Worm (Caenorhabditis elegans) whole organism, L3 larva: Measurements from ENCODE around the gene K12D12.4.

ENCODE experiments used
- R02D3.7 ChIP-seq: fragments of 150-350 bp; optimal IDR thresholded peaks from 2 replicates; lab custom pipeline; 2014; ENCODE audit warnings: missing biosample characterization, missing genetic modification characterization
- ZK546.5 ChIP-seq: sonication (generic microtip); optimal IDR thresholded peaks from 2 replicates; lab custom pipeline; 2017; ENCODE audit warnings: missing biosample characterization, missing genetic modification characterization
- aly-2 ChIP-seq: fragments of 150-350 bp; optimal IDR thresholded peaks from 2 replicates; lab custom pipeline; 2014; ENCODE audit warnings: missing biosample characterization, missing genetic modification characterization
- ama-1 ChIP-seq: fragments of 150-350 bp; optimal IDR thresholded peaks from 2 replicates; lab custom pipeline; 2018
- ceh-16 ChIP-seq: sonication (generic microtip); optimal IDR thresholded peaks from 2 replicates; lab custom pipeline; 2017; ENCODE audit warnings: missing biosample characterization, missing genetic modification characterization
- ceh-28 ChIP-seq: fragments of 150-350 bp; optimal IDR thresholded peaks from 2 replicates; lab custom pipeline; 2014; ENCODE audit warnings: missing biosample characterization, missing genetic modification reagents, missing genetic modification characterization
- ceh-82 ChIP-seq: fragments of 150-350 bp; optimal IDR thresholded peaks from 2 replicates; lab custom pipeline; 2014; ENCODE audit warnings: missing biosample characterization, missing genetic modification characterization
- ceh-9 ChIP-seq: sonication (generic microtip); optimal IDR thresholded peaks from 2 replicates; lab custom pipeline; 2018; ENCODE audit warnings: missing biosample characterization, missing genetic modification characterization
- daf-12 ChIP-seq: fragments of 150-350 bp; optimal IDR thresholded peaks from 2 replicates; lab custom pipeline; 2014; ENCODE audit warnings: missing biosample characterization, missing genetic modification reagents, missing genetic modification characterization
- egl-27 ChIP-seq: sonication (generic microtip); optimal IDR thresholded peaks from 4 replicates; lab custom pipeline; 2017; ENCODE audit warnings: missing biosample characterization, missing genetic modification reagents, missing genetic modification characterization
- egl-5 ChIP-seq: fragments of 150-350 bp; optimal IDR thresholded peaks from 2 replicates; lab custom pipeline; 2017; ENCODE audit warnings: missing biosample characterization, missing genetic modification reagents, missing genetic modification characterization, inconsistent platforms
- elt-2 ChIP-seq: sonication (generic microtip); optimal IDR thresholded peaks from 2 replicates; lab custom pipeline; 2016; ENCODE audit warnings: missing genetic modification reagents, mild to moderate bottlenecking, missing genetic modification characterization, missing compliant biosample characterization
- elt-3 ChIP-seq, 3 experiments: fragments of 150-350 bp in 1 of 3; sonication (generic microtip) in 2 of 3; optimal IDR thresholded peaks; 2 replicates in 2 of 3; 4 replicates in 1 of 3; lab custom pipeline; 2014 to 2017; ENCODE audit warnings: missing biosample characterization in 3 of 3, missing genetic modification characterization in 3 of 3
- eor-1 ChIP-seq, 2 experiments: fragments of 150-350 bp; optimal IDR thresholded peaks; 2 replicates each; lab custom pipeline; 2014 to 2018; ENCODE audit warnings: missing biosample characterization in 2 of 2, missing genetic modification characterization in 2 of 2
- fkh-10 ChIP-seq: sonication (generic microtip); optimal IDR thresholded peaks from 2 replicates; lab custom pipeline; 2017; ENCODE audit warnings: missing biosample characterization, missing genetic modification reagents, missing genetic modification characterization
- fos-1 ChIP-seq: fragments of 150-350 bp; optimal IDR thresholded peaks from 2 replicates; lab custom pipeline; 2014; ENCODE audit warnings: missing biosample characterization, missing genetic modification characterization
- hmg-11 ChIP-seq: sonication (generic microtip); optimal IDR thresholded peaks from 2 replicates; lab custom pipeline; 2016; ENCODE audit warnings: missing genetic modification characterization, missing compliant biosample characterization
- jun-1 ChIP-seq: fragments of 150-350 bp; optimal IDR thresholded peaks from 2 replicates; lab custom pipeline; 2014; ENCODE audit warnings: missing biosample characterization, missing genetic modification reagents, missing genetic modification characterization
- lin-15B ChIP-seq: fragments of 150-350 bp; optimal IDR thresholded peaks from 2 replicates; lab custom pipeline; 2014; ENCODE audit warnings: missing biosample characterization, missing genetic modification characterization
- lin-39 ChIP-seq: fragments of 150-350 bp; optimal IDR thresholded peaks from 2 replicates; lab custom pipeline; 2018; ENCODE audit warnings: missing biosample characterization, missing genetic modification reagents, missing genetic modification characterization
- lsy-12 ChIP-seq: sonication (generic microtip); optimal IDR thresholded peaks from 2 replicates; lab custom pipeline; 2016; ENCODE audit warnings: mild to moderate bottlenecking, missing genetic modification characterization, missing compliant biosample characterization
- mdl-1 ChIP-seq: fragments of 150-350 bp; optimal IDR thresholded peaks from 2 replicates; lab custom pipeline; 2014; ENCODE audit warnings: missing biosample characterization, missing genetic modification characterization
- mml-1 ChIP-seq: fragments of 150-350 bp; sonication (generic microtip); optimal IDR thresholded peaks from 3 replicates; lab custom pipeline; 2014; ENCODE audit warnings: missing biosample characterization, missing genetic modification characterization
- nfya-1 ChIP-seq: sonication (generic microtip); optimal IDR thresholded peaks from 2 replicates; lab custom pipeline; 2017; ENCODE audit warnings: missing genetic modification characterization, mild to moderate bottlenecking, missing compliant biosample characterization, antibody characterized with exemption, moderate library complexity; ENCODE audit not compliant: insufficient read depth
- nhr-11 ChIP-seq: fragments of 150-350 bp; optimal IDR thresholded peaks from 2 replicates; lab custom pipeline; 2014; ENCODE audit warnings: missing biosample characterization, missing genetic modification characterization
- nhr-12 ChIP-seq: fragments of 150-350 bp; optimal IDR thresholded peaks from 2 replicates; lab custom pipeline; 2014; ENCODE audit warnings: missing biosample characterization, missing genetic modification characterization
- nhr-23 ChIP-seq: fragments of 150-350 bp; optimal IDR thresholded peaks from 2 replicates; lab custom pipeline; 2014; ENCODE audit warnings: missing biosample characterization, missing genetic modification reagents, missing genetic modification characterization
- nhr-237 ChIP-seq: fragments of 150-350 bp; optimal IDR thresholded peaks from 2 replicates; lab custom pipeline; 2014; ENCODE audit warnings: missing biosample characterization, missing genetic modification characterization
- nhr-25 ChIP-seq: sonication (generic microtip); optimal IDR thresholded peaks from 2 replicates; lab custom pipeline; 2017; ENCODE audit warnings: missing biosample characterization, missing genetic modification characterization
- nhr-28 ChIP-seq: fragments of 150-350 bp; optimal IDR thresholded peaks from 2 replicates; lab custom pipeline; 2014; ENCODE audit warnings: missing biosample characterization, missing genetic modification characterization
- nhr-43 ChIP-seq: sonication (generic microtip); optimal IDR thresholded peaks from 2 replicates; lab custom pipeline; 2016; ENCODE audit warnings: mild to moderate bottlenecking, missing genetic modification characterization, missing compliant biosample characterization; ENCODE audit not compliant: poor library complexity, severe bottlenecking
- nhr-76 ChIP-seq: fragments of 150-350 bp; sonication (generic microtip); optimal IDR thresholded peaks from 5 replicates; lab custom pipeline; 2014; ENCODE audit warnings: missing biosample characterization, missing genetic modification characterization
- nhr-77 ChIP-seq: fragments of 150-350 bp; optimal IDR thresholded peaks from 2 replicates; lab custom pipeline; 2014; ENCODE audit warnings: missing biosample characterization, missing genetic modification characterization
- pha-4 ChIP-seq: fragments of 150-350 bp; optimal IDR thresholded peaks from 2 replicates; lab custom pipeline; 2014; ENCODE audit warnings: missing biosample characterization, missing genetic modification reagents, missing genetic modification characterization
- pqm-1 ChIP-seq: fragments of 150-350 bp; optimal IDR thresholded peaks from 2 replicates; lab custom pipeline; 2017; ENCODE audit warnings: missing biosample characterization, missing genetic modification characterization, inconsistent platforms
- skn-1 ChIP-seq: fragments of 150-350 bp; optimal IDR thresholded peaks from 2 replicates; lab custom pipeline; 2014; ENCODE audit warnings: missing biosample characterization, missing genetic modification characterization
- snpc-4 ChIP-seq: fragments of 150-350 bp; optimal IDR thresholded peaks from 2 replicates; lab custom pipeline; 2014; ENCODE audit warnings: missing biosample characterization, missing genetic modification characterization
- tbx-2 ChIP-seq: sonication (generic microtip); optimal IDR thresholded peaks from 2 replicates; lab custom pipeline; 2016; ENCODE audit warnings: mild to moderate bottlenecking, missing genetic modification characterization, missing compliant biosample characterization
- unc-39 ChIP-seq: sonication (generic microtip); optimal IDR thresholded peaks from 4 replicates; lab custom pipeline; 2017; ENCODE audit warnings: missing biosample characterization, missing genetic modification characterization
- unc-62 ChIP-seq: fragments of 150-350 bp; sonication (generic microtip); optimal IDR thresholded peaks from 4 replicates; lab custom pipeline; 2014; ENCODE audit warnings: missing biosample characterization, missing genetic modification reagents, missing genetic modification characterization
- zag-1 ChIP-seq: fragments of 150-350 bp; optimal IDR thresholded peaks from 2 replicates; lab custom pipeline; 2014; ENCODE audit warnings: missing biosample characterization, missing genetic modification characterization
- ztf-11 ChIP-seq: fragments of 150-350 bp; optimal IDR thresholded peaks from 2 replicates; lab custom pipeline; 2014; ENCODE audit warnings: missing biosample characterization, missing genetic modification characterization
- ztf-4 ChIP-seq: fragments of 150-350 bp; optimal IDR thresholded peaks from 2 replicates; lab custom pipeline; 2014; ENCODE audit warnings: missing biosample characterization, missing genetic modification characterization

The K12D12.4 gene

DNA sequence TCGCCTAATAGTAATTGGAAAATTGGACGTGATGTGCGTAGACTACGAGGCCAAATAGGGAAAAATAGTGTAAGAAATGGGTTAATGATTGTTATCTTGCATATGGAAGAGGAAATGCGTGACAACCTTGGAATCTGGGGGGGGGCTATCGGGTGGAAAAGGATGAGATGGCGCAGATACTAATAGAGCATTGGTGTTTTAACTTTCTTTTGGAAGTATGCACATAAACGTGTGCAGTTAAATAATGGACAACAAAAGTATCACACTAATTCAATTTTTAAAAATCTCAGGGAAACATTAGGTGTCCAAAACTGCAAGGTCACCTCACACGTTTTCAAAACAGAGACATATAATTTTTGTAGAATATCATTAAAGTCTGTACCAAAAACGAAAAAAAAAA is 45.7 kb downstream of the K12D12.4 start, which contains the start of gene Y6D1A.2:
TSS of gene Y6D1A.2 (minus strand) at position 101 of the 400 bp plus-strand sequence.
- TF ChIP-seq nhr-25 (tag; lab: Kevin White, UChicago) (peak; percentile 33), fos-1 (tag; lab: Kevin White, UChicago) (no peak)
- TF ChIP-seq, all 47 proteins: peak for 1

ce11 chrII:11816475-11816874 is 49.1 kb downstream of the K12D12.4 start, which contains the start of gene pap-3:
pap-3 (minus strand) TSS chrII:11816575.
- TF ChIP-seq hmg-11 (tag; lab: Kevin White, UChicago) (no peak), egl-5 (tag; lab: Kevin White, UChicago) (no peak), fos-1 (tag; lab: Kevin White, UChicago) (no peak), unc-39 (tag; lab: Kevin White, UChicago) (no peak), ceh-16 (tag; lab: Kevin White, UChicago) (no peak), ceh-28 (tag; lab: Kevin White, UChicago) (no peak), ama-1 (no peak), egl-27 (tag; lab: Kevin White, UChicago) (no peak), pha-4 (no peak), ztf-11 (tag; lab: Kevin White, UChicago) (no peak), elt-2 (no peak), nhr-237 (tag; lab: Kevin White, UChicago) (no peak), tbx-2 (tag; lab: Kevin White, UChicago) (no peak), ceh-9 (tag; lab: Kevin White, UChicago) (no peak), zag-1 (no peak), nhr-77 (tag; lab: Kevin White, UChicago) (no peak), R02D3.7 (tag; lab: Kevin White, UChicago) (no peak)

DNA sequence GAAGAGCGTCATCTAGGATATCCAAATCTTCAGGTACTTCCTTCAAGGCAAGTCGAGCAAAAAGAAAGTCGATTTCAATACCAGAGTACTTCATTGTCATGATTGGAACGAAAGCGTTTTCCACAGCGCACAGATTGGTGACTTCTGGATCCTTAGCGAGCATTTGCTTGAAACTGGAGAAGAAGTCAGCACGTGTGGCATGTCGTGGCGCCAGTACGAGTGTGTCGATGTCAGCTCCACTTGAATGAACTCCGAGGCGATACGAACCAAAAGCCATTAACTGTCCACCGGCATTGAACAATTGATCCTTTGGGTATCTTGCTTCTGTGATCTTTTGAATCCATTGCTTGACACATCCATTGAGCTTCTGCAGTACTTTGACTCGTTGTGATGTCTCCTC is 49.5 kb downstream of the K12D12.4 start:
- TF ChIP-seq eor-1 (tag; optimal IDR thresholded peaks at IDR 0.05; lab: Kevin White, UChicago) (no peak), zag-1 (no peak), ztf-4 (tag; lab: Kevin White, UChicago) (no peak), nhr-237 (tag; lab: Kevin White, UChicago) (no peak), fos-1 (tag; lab: Kevin White, UChicago) (no peak), nfya-1 (tag; lab: Kevin White, UChicago) (no peak), nhr-23 (tag; lab: Kevin White, UChicago) (no peak), daf-12 (tag; lab: Kevin White, UChicago) (no peak), mdl-1 (tag; lab: Kevin White, UChicago) (no peak), ceh-28 (tag; lab: Kevin White, UChicago) (no peak), ceh-82 (tag; lab: Kevin White, UChicago) (no peak), lin-39 (tag; lab: Kevin White, UChicago) (no peak), nhr-76 (tag; lab: Kevin White, UChicago) (no peak), nhr-77 (tag; lab: Kevin White, UChicago) (no peak), jun-1 (no peak), pqm-1 (tag; lab: Kevin White, UChicago) (no peak), ztf-11 (tag; lab: Kevin White, UChicago) (no peak), nhr-28 (tag; lab: Kevin White, UChicago) (no peak)

- no peak for TF ChIP-seq ZK546.5
- TF ChIP-seq ztf-11 (tag; lab: Kevin White, UChicago): no peak
- no peak for TF ChIP-seq unc-39 (tag; lab: Kevin White, UChicago)
- TF ChIP-seq nhr-76 (tag; lab: Kevin White, UChicago): no peak
- TF ChIP-seq hmg-11 (tag; lab: Kevin White, UChicago): no peak
- TF ChIP-seq snpc-4 (tag; lab: Kevin White, UChicago): peak; percentile 32
- no peak for TF ChIP-seq fkh-10 (GFP tag; lab: Kevin White, UChicago)
- TF ChIP-seq nhr-237 (tag; lab: Kevin White, UChicago): no peak
- TF ChIP-seq nhr-12: no peak
- TF ChIP-seq nhr-11 (tag; lab: Kevin White, UChicago): peak; percentile 78
- TF ChIP-seq pqm-1 (tag; lab: Kevin White, UChicago): peak; percentile 14
- no peak for TF ChIP-seq nhr-77 (tag; lab: Kevin White, UChicago)
- TF ChIP-seq lsy-12 (tag; lab: Kevin White, UChicago): no peak
- TF ChIP-seq fos-1 (tag; lab: Kevin White, UChicago): no peak
- no peak for TF ChIP-seq unc-62 (GFP tag; lab: Kevin White, UChicago)
- peak; percentile 13 for TF ChIP-seq nhr-25 (tag; lab: Kevin White, UChicago)
- no peak for TF ChIP-seq egl-27 (tag; lab: Kevin White, UChicago)
- TF ChIP-seq ceh-9 (tag; lab: Kevin White, UChicago): no peak
- TF ChIP-seq jun-1: no peak
- no peak for TF ChIP-seq ama-1
- peak; percentile 30 for TF ChIP-seq elt-2
- TF ChIP-seq lin-39 (tag; lab: Kevin White, UChicago): peak; percentile 11
- peak; percentile 72 for TF ChIP-seq nfya-1 (tag; lab: Kevin White, UChicago)
- no peak for TF ChIP-seq daf-12 (tag; lab: Kevin White, UChicago)
- TF ChIP-seq skn-1: no peak
- TF ChIP-seq mml-1: no peak
- TF ChIP-seq ceh-16 (tag; lab: Kevin White, UChicago): no peak
- peak; percentile 35 for TF ChIP-seq nhr-23 (tag; lab: Kevin White, UChicago)
- no peak for TF ChIP-seq elt-3 (tag; optimal IDR thresholded peaks at IDR 0.05; lab: Kevin White, UChicago)
- no peak for TF ChIP-seq nhr-43 (tag; lab: Kevin White, UChicago)
- no peak for TF ChIP-seq aly-2 (tag; lab: Kevin White, UChicago)
- no peak for TF ChIP-seq eor-1 (tag; optimal IDR thresholded peaks at IDR 0.05; lab: Kevin White, UChicago)
- peak; percentile 11 for TF ChIP-seq lin-15B
Measured at ce11 chrII:11813895-11814369, 51.6 kb downstream of the K12D12.4 start, which contains the start of gene F43G6.8. F43G6.8 (minus strand) TSS chrII:11814092.
